Worm (Caenorhabditis elegans): ENCODE measurements around the gene eco-1.

The eco-1 gene

ce11 chrIII:7335220-7335619 is 23.7 kb downstream of the eco-1 start, which contains the start of gene F56C9.10 (continued):
- TF ChIP-seq hlh-6 (tag; optimal IDR thresholded peaks at IDR 0.05) (no peak), ttx-3 (tag; optimal IDR thresholded peaks at IDR 0.05) (no peak), ceh-18 (tag; optimal IDR thresholded peaks at IDR 0.05) (peak; percentile 93), sdc-2 (tag; optimal IDR thresholded peaks at IDR 0.05) (peak; percentile 2), ceh-24 (tag; optimal IDR thresholded peaks at IDR 0.05) (no peak), K09A11.1 (tag; optimal IDR thresholded peaks at IDR 0.05; ENCODE audit: insufficient read depth) (no peak), fkh-6 (tag; optimal IDR thresholded peaks at IDR 0.05) (no peak), pros-1 (tag; optimal IDR thresholded peaks at IDR 0.05) (peak; percentile 54), unc-42 (tag; optimal IDR thresholded peaks at IDR 0.05) (no peak), ceh-19 (GFP tag; optimal IDR thresholded peaks at IDR 0.05) (no peak), ceh-34 (tag; optimal IDR thresholded peaks at IDR 0.05) (no peak), ceh-45 (GFP tag; IDR thresholded peaks at IDR 0.05) (no peak), pqm-1 (tag; optimal IDR thresholded peaks at IDR 0.05) (no peak), ama-1 (optimal IDR thresholded peaks at IDR 0.05) (no peak), unc-55 (GFP tag; optimal IDR thresholded peaks at IDR 0.05) (peak; percentile 89), lim-6 (tag; optimal IDR thresholded peaks at IDR 0.05) (no peak), hlh-15 (tag; optimal IDR thresholded peaks at IDR 0.05) (no peak), pat-9 (tag; optimal IDR thresholded peaks at IDR 0.05) (no peak)

DNA sequence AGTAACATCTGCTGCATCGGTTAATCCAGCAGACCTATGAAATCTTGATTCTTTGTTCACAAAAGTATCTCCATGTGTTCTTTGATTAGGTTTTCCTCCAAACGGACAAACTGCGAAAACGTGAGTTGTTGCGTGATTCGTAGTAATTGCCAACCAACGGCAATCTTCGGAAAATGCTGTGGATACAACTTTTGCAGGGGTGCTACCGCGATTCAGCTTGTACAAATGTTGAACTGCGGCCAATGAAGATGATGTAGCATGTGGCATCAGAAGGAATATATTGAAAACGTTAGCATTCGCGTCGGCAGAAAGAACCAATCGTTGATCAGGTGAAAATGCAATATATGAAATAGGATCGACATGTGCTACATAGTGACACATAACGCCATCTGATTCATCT is 27.2 kb downstream of the eco-1 start:
- TF ChIP-seq fkh-6 (tag; optimal IDR thresholded peaks at IDR 0.05) (no peak), zip-5 (tag; optimal IDR thresholded peaks at IDR 0.05) (no peak), ceh-14 (tag; optimal IDR thresholded peaks at IDR 0.05) (no peak), unc-3 (GFP tag; conservative IDR thresholded peaks at IDR 0.05) (no peak), unc-3 (tag; optimal IDR thresholded peaks at IDR 0.05) (no peak), pax-1 (tag; optimal IDR thresholded peaks at IDR 0.05) (no peak), ceh-48 (tag; optimal IDR thresholded peaks at IDR 0.05) (no peak), ceh-18 (tag; optimal IDR thresholded peaks at IDR 0.05) (no peak), T23F11.4 (GFP tag; optimal IDR thresholded peaks at IDR 0.05) (no peak), ttx-3 (tag; optimal IDR thresholded peaks at IDR 0.05) (no peak), unc-55 (GFP tag; optimal IDR thresholded peaks at IDR 0.05) (no peak), ama-1 (optimal IDR thresholded peaks at IDR 0.05) (no peak)

ce11 chrIII:7329155-7329732 is 29.7 kb downstream of the eco-1 start, which contains the start of gene lab-2:
TSS of gene lab-2 (minus strand) at chrIII:7329607.
- TF ChIP-seq unc-86 (tag; optimal IDR thresholded peaks at IDR 0.05) (no peak), lin-11 (tag; optimal IDR thresholded peaks at IDR 0.05) (no peak), ets-4 (tag; optimal IDR thresholded peaks at IDR 0.05) (no peak), unc-42 (tag; optimal IDR thresholded peaks at IDR 0.05) (no peak), nfya-1 (tag; optimal IDR thresholded peaks at IDR 0.05) (no peak), ceh-9 (tag; optimal IDR thresholded peaks at IDR 0.05) (no peak), ztf-16 (tag; optimal IDR thresholded peaks at IDR 0.05) (no peak), unc-3 (GFP tag; conservative IDR thresholded peaks at IDR 0.05) (no peak), unc-3 (tag; optimal IDR thresholded peaks at IDR 0.05) (no peak), ceh-24 (tag; optimal IDR thresholded peaks at IDR 0.05) (no peak), hlh-8 (tag; optimal IDR thresholded peaks at IDR 0.05) (no peak), C08G9.2 (tag; optimal IDR thresholded peaks at IDR 0.05) (no peak), ceh-14 (tag; optimal IDR thresholded peaks at IDR 0.05) (no peak), F13H6.1 (tag; optimal IDR thresholded peaks at IDR 0.05) (no peak), odd-2 (tag; optimal IDR thresholded peaks at IDR 0.05) (no peak), nhr-232 (tag; optimal IDR thresholded peaks at IDR 0.05) (no peak)

- TF ChIP-seq rnt-1 (tag; optimal IDR thresholded peaks at IDR 0.05) = no peak
- no peak for TF ChIP-seq ceh-9 (tag; optimal IDR thresholded peaks at IDR 0.05)
- no peak for TF ChIP-seq nhr-232 (tag; optimal IDR thresholded peaks at IDR 0.05)
- TF ChIP-seq pat-9 (tag; optimal IDR thresholded peaks at IDR 0.05) = no peak
- TF ChIP-seq ztf-16 (tag; optimal IDR thresholded peaks at IDR 0.05) = no peak
- no peak for TF ChIP-seq syd-9 (tag; optimal IDR thresholded peaks at IDR 0.05)
- TF ChIP-seq dmd-4 (tag; optimal IDR thresholded peaks at IDR 0.05; ENCODE audit: borderline replicate concordance) = no peak
- TF ChIP-seq hlh-6 (tag; optimal IDR thresholded peaks at IDR 0.05) = no peak
- TF ChIP-seq ahr-1 (tag; optimal IDR thresholded peaks at IDR 0.05) = no peak
Observed at ce11 chrIII:7323331-7323730, 35.6 kb downstream of the eco-1 start.
